Fruit fly (Drosophila melanogaster) whole organism, embryonic: ENCODE measurements around the gene CG4009.
A peak's percentile ranks its signal among the peaks of the same experiment; 100 is the strongest.

Source experiments
- CG31365 ChIP-seq: fragments of 200-800 bp; sonication (Bioruptor generic); optimal IDR thresholded peaks from 2 replicates; lab custom pipeline; 2018; ENCODE audit warnings: missing biosample characterization, mild to moderate bottlenecking, missing genetic modification characterization
- CG7963 ChIP-seq: fragments of 200-800 bp; sonication (Bioruptor generic); IDR thresholded peaks from 3 replicates; pipeline ENCODE4 v1.3.6; 2022; ENCODE audit warnings: missing biosample characterization, missing genetic modification characterization; ENCODE audit not compliant: partially characterized antibody
- CG8290 ChIP-seq, 3 experiments: fragments of 200-800 bp; sonication (Bioruptor generic); optimal IDR thresholded peaks; 2 replicates each; lab custom pipeline; 2016 to 2019; ENCODE audit warnings: missing biosample characterization in 3 of 3, missing genetic modification characterization in 3 of 3, mild to moderate bottlenecking in 2 of 3, moderate library complexity in 1 of 3
- Camta ChIP-seq: fragments of 200-800 bp; sonication (Bioruptor generic); optimal IDR thresholded peaks from 2 replicates; lab custom pipeline; 2016; ENCODE audit warnings: missing biosample characterization, missing genetic modification characterization
- D ChIP-seq, 2 experiments: fragments of 200-800 bp in 1 of 2; fragments of >200 bp in 1 of 2; sonication (Bioruptor generic) in 1 of 2; optimal IDR thresholded peaks; 2 replicates in 1 of 2; 3 replicates in 1 of 2; lab custom pipeline; 2017; ENCODE audit warnings: mild to moderate bottlenecking in 1 of 2, missing biosample characterization in 1 of 2, missing genetic modification characterization in 1 of 2, missing genetic modification reagents in 1 of 2
- psq ChIP-seq: fragments of 200-800 bp; sonication (Bioruptor generic); optimal IDR thresholded peaks from 2 replicates; lab custom pipeline; 2017; ENCODE audit warnings: missing biosample characterization, missing genetic modification characterization

- TF ChIP-seq CG8290 (GFP tag; optimal IDR thresholded peaks at IDR 0.05; lab: Kevin White, UChicago) (no peak), CG8290 (tag; optimal IDR thresholded peaks at IDR 0.05; lab: Kevin White, UChicago) (peak in 1 of 2 experiments; percentile 57), psq (peak; percentile 27), CG31365 (no peak), Camta (GFP tag; lab: Kevin White, UChicago) (peak; percentile 65), D (optimal IDR thresholded peaks at IDR 0.05; lab: Kevin White, UChicago) (no peak), D (GFP tag; optimal IDR thresholded peaks at IDR 0.05; lab: Kevin White, UChicago) (no peak), CG7963 (no peak)
Observed at dm6 chr3R:17079859-17080255, 44.0 kb upstream of the CG4009 start, which contains the start of the genes Keap1 and kuk.
